1 fruit fly cellular context compared by ENCODE assay signal in the genomic region with DNA sequence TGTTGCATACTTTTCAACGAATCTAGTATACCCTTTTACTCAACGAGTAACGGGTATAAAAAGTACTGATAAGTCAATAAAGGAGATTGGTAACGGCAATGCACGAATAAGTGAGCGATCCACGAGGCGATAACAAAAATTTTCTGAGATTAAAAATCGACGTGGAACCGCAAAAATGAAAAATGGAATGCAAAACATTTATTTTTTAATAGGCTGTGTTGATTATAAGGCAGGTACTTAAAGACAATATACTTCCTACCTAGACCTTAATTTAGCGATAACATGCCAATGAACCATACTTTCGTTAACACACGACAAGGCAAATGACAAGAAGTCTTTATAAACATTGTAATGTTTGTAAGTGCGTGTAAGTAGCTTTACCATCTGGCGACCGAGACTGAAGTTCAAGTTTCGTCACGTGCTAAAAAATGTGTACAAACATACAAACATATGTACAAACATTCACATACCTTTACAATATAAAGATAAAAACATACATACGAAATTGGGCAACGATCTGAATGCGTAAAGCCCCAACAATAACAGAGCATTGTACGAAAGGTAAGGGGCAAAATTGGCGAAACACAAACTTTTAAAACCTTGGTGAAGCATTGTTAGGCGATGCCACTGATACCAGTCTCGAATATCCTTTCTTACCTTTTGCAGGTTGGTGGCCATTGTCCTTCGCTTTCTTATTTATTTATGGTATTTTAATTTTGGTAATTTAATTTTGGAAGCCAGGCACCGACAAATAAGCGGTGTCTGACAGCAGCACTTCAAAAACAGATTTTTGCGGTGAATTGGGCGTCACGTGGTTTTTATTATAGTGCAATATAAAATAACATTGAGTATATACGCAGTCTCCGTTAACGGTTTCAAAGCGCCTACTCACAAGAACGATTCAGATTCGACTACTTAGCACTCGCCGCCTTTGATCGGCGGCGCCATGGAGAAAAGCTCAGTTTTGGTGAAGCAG.
TF ChIP-seq lines count a peak whose summit lies in the region.

No protein-coding gene starts in this region.

TF ChIP-seq in whole organism, embryonic, 481 proteins besides CTCF, POLR2A, EP300 and RAD21 (continued from another document):
- peak; percentile 57 for TF ChIP-seq sug (tag; optimal IDR thresholded peaks at IDR 0.05; lab: Kevin White, UChicago)
- TF ChIP-seq kah (GFP tag; optimal IDR thresholded peaks at IDR 0.05; lab: Kevin White, UChicago) = no peak
- 0 out of 3 replicates have a peak, but pooled peaks have one; percentile 12 for TF ChIP-seq CG11695 (GFP tag; IDR thresholded peaks at IDR 0.05; lab: Robert Waterston, UW)
- TF ChIP-seq CG6791 (GFP tag; IDR thresholded peaks at IDR 0.05; lab: Robert Waterston, UW; ENCODE audit: partially characterized antibody) = peak; percentile 33; the same call in 1 of the 3 replicates
- TF ChIP-seq NK7.1 (GFP tag; optimal IDR thresholded peaks at IDR 0.05; lab: Kevin White, UChicago) = no peak
- TF ChIP-seq CG12155 (GFP tag; optimal IDR thresholded peaks at IDR 0.05; lab: Kevin White, UChicago) = peak; percentile 34
- TF ChIP-seq Pdp1 (GFP tag; optimal IDR thresholded peaks at IDR 0.05; lab: Kevin White, UChicago) = peak in 1 of 2 experiments; percentile 19
- no peak for TF ChIP-seq Antp (GFP tag; optimal IDR thresholded peaks at IDR 0.05; lab: Kevin White, UChicago)
- TF ChIP-seq grn (GFP tag; optimal IDR thresholded peaks at IDR 0.05; lab: Kevin White, UChicago) = peak; percentile 84
- no peak for TF ChIP-seq CG17612 (GFP tag; IDR thresholded peaks at IDR 0.05; lab: Robert Waterston, UW)
- TF ChIP-seq Med (GFP tag; lab: Kevin White, UChicago) = peak; percentile 31
- TF ChIP-seq Bteb2 (GFP tag; optimal IDR thresholded peaks at IDR 0.05; lab: Kevin White, UChicago) = no peak
- peak; percentile 91 for TF ChIP-seq sd (tag; optimal IDR thresholded peaks at IDR 0.05; lab: Kevin White, UChicago)
- TF ChIP-seq CG32532 (GFP tag; IDR thresholded peaks at IDR 0.05; lab: Robert Waterston, UW) = peak; percentile 30; the same call in 1 of the 2 replicates
- no peak for TF ChIP-seq CG34224 (GFP tag; IDR thresholded peaks at IDR 0.05; lab: Robert Waterston, UW; ENCODE audit: partially characterized antibody)
- TF ChIP-seq CG7963 (GFP tag; IDR thresholded peaks at IDR 0.05; lab: Robert Waterston, UW; ENCODE audit: partially characterized antibody) = no peak
- TF ChIP-seq tna (GFP tag; IDR thresholded peaks at IDR 0.05; lab: Robert Waterston, UW; ENCODE audit: partially characterized antibody) = 0 out of 2 replicates have a peak, but pooled peaks have one; percentile 14
- peak; percentile 78 for TF ChIP-seq exex (tag; optimal IDR thresholded peaks at IDR 0.05; lab: Kevin White, UChicago)
- TF ChIP-seq Gsc (GFP tag; IDR thresholded peaks at IDR 0.05; lab: Robert Waterston, UW) = no peak
- no peak for TF ChIP-seq danr (GFP tag; IDR thresholded peaks at IDR 0.05; lab: Robert Waterston, UW)
- TF ChIP-seq cwo (GFP tag; optimal IDR thresholded peaks at IDR 0.05; lab: Kevin White, UChicago) = peak; percentile 83
- TF ChIP-seq z (GFP tag; IDR thresholded peaks at IDR 0.05; lab: Robert Waterston, UW) = 0 out of 3 replicates have a peak, but pooled peaks have one; percentile 29
- peak; percentile 6 for TF ChIP-seq CG15011 (GFP tag; optimal IDR thresholded peaks at IDR 0.05; lab: Kevin White, UChicago)
- peak; percentile 41 for TF ChIP-seq Jarid2 (GFP tag; optimal IDR thresholded peaks at IDR 0.05; lab: Kevin White, UChicago)
- TF ChIP-seq sens (GFP tag; lab: Kevin White, UChicago) = peak; percentile 67
TF ChIP-seq in whole organism, embryonic: peak in this region for 22.
